Fruit fly (Drosophila melanogaster): Measurements from ENCODE around the gene CG9377.
A peak's percentile ranks its signal among the peaks of the same experiment; 100 is the strongest.

The CG9377 gene

dm6 chr2L:13373435-13374242, 12.3 kb upstream of the CG9377 start, which contains the start of the genes Bdp1 and CG6565 (continued):
- TF ChIP-seq Hr38 (GFP tag; optimal IDR thresholded peaks at IDR 0.05), result peak; percentile 92
- peak; percentile 98 for TF ChIP-seq topi (GFP tag; optimal IDR thresholded peaks at IDR 0.05)
- TF ChIP-seq CG6163 (GFP tag; IDR thresholded peaks at IDR 0.05), result peak; percentile 88
- TF ChIP-seq CG10631 (GFP tag; optimal IDR thresholded peaks at IDR 0.05), result peak; percentile 99
- TF ChIP-seq CG3919 (GFP tag; optimal IDR thresholded peaks at IDR 0.05), result peak; percentile 96
- TF ChIP-seq CG34406 (GFP tag; optimal IDR thresholded peaks at IDR 0.05), result peak; percentile 96
- peak; percentile 99 for TF ChIP-seq lz (GFP tag; optimal IDR thresholded peaks at IDR 0.05)
- TF ChIP-seq CG9139 (GFP tag; optimal IDR thresholded peaks at IDR 0.05), result no peak
- peak; percentile 98 for TF ChIP-seq Hr4 (GFP tag; optimal IDR thresholded peaks at IDR 0.05)
- peak; percentile 98 for TF ChIP-seq achi (GFP tag; optimal IDR thresholded peaks at IDR 0.05)
- peak; percentile 90 for TF ChIP-seq CG15336 (GFP tag; IDR thresholded peaks at IDR 0.05)
- peak; percentile 95 for TF ChIP-seq Lpt (GFP tag; optimal IDR thresholded peaks at IDR 0.05)
- TF ChIP-seq CG10669 (GFP tag; optimal IDR thresholded peaks at IDR 0.05), result peak; percentile 96
- peak; percentile 97 for TF ChIP-seq CG8319 (GFP tag; optimal IDR thresholded peaks at IDR 0.05)
- peak; percentile 99 for TF ChIP-seq CG11902 (GFP tag; optimal IDR thresholded peaks at IDR 0.05)
- TF ChIP-seq spab (GFP tag; optimal IDR thresholded peaks at IDR 0.05), result peak; percentile 90

- peak; percentile 49 for TF ChIP-seq cyc (GFP tag; optimal IDR thresholded peaks at IDR 0.05)
- no peak for TF ChIP-seq CG11902 (GFP tag; optimal IDR thresholded peaks at IDR 0.05)
- TF ChIP-seq CG31627 (GFP tag; optimal IDR thresholded peaks at IDR 0.05), result peak; percentile 45
- peak; percentile 19 for TF ChIP-seq Sox102F (GFP tag; optimal IDR thresholded peaks at IDR 0.05)
- TF ChIP-seq CG8319 (GFP tag; optimal IDR thresholded peaks at IDR 0.05), result no peak
- no peak for TF ChIP-seq CG6163 (GFP tag; IDR thresholded peaks at IDR 0.05)
- TF ChIP-seq achi (GFP tag; optimal IDR thresholded peaks at IDR 0.05), result peak; percentile 99
- peak; percentile 18 for TF ChIP-seq Hr39 (GFP tag; optimal IDR thresholded peaks at IDR 0.05)
- TF ChIP-seq CG4318 (GFP tag; optimal IDR thresholded peaks at IDR 0.05), result no peak
- peak; percentile 27 for TF ChIP-seq OdsH (GFP tag; optimal IDR thresholded peaks at IDR 0.05)
- TF ChIP-seq CG3919 (GFP tag; optimal IDR thresholded peaks at IDR 0.05), result peak; percentile 18
- no peak for TF ChIP-seq CG34406 (GFP tag; optimal IDR thresholded peaks at IDR 0.05)
- peak; percentile 31 for TF ChIP-seq pdm3 (GFP tag; optimal IDR thresholded peaks at IDR 0.05)
- TF ChIP-seq lz (GFP tag; optimal IDR thresholded peaks at IDR 0.05), result peak; percentile 35
- no peak for TF ChIP-seq CG15336 (GFP tag; IDR thresholded peaks at IDR 0.05)
- TF ChIP-seq acj6 (GFP tag; optimal IDR thresholded peaks at IDR 0.05), result no peak
- TF ChIP-seq CG8632 (GFP tag; optimal IDR thresholded peaks at IDR 0.05), result no peak
- TF ChIP-seq Eip75B (GFP tag; optimal IDR thresholded peaks at IDR 0.05), result peak; percentile 25
- TF ChIP-seq Ets21C (GFP tag; optimal IDR thresholded peaks at IDR 0.05), result peak; percentile 15
- no peak for TF ChIP-seq Lpt (GFP tag; optimal IDR thresholded peaks at IDR 0.05)
- peak; percentile 75 for TF ChIP-seq vri (GFP tag; optimal IDR thresholded peaks at IDR 0.05)
- TF ChIP-seq Met (GFP tag; optimal IDR thresholded peaks at IDR 0.05), result peak; percentile 54
- peak; percentile 79 for TF ChIP-seq Eip78C (GFP tag)
- TF ChIP-seq Blimp-1 (GFP tag; optimal IDR thresholded peaks at IDR 0.05), result no peak
- no peak for TF ChIP-seq CG11762 (GFP tag; optimal IDR thresholded peaks at IDR 0.05; ENCODE audit: insufficient read depth)
- TF ChIP-seq CG1621 (tag; optimal IDR thresholded peaks at IDR 0.05), result no peak
- TF ChIP-seq net (GFP tag; optimal IDR thresholded peaks at IDR 0.05), result no peak
- TF ChIP-seq CG6808 (GFP tag; optimal IDR thresholded peaks at IDR 0.05), result no peak
- no peak for TF ChIP-seq Sox15 (GFP tag; optimal IDR thresholded peaks at IDR 0.05)
- TF ChIP-seq Hr4 (GFP tag; optimal IDR thresholded peaks at IDR 0.05), result peak; percentile 0
- no peak for TF ChIP-seq CG9139 (GFP tag; optimal IDR thresholded peaks at IDR 0.05)
- peak; percentile 44 for TF ChIP-seq svp (GFP tag)
- no peak for TF ChIP-seq CG32006 (GFP tag; optimal IDR thresholded peaks at IDR 0.05)
- TF ChIP-seq CG11294 (GFP tag; IDR thresholded peaks at IDR 0.05), result no peak
- no peak for TF ChIP-seq Hr38 (GFP tag; optimal IDR thresholded peaks at IDR 0.05)
- TF ChIP-seq CG3032 (tag; optimal IDR thresholded peaks at IDR 0.05), result peak; percentile 25
- no peak for TF ChIP-seq fd85E (GFP tag; optimal IDR thresholded peaks at IDR 0.05)
- TF ChIP-seq eg (GFP tag; IDR thresholded peaks at IDR 0.05), result no peak
- no peak for TF ChIP-seq Eip93F (GFP tag; optimal IDR thresholded peaks at IDR 0.05)
- TF ChIP-seq fd59A (GFP tag; optimal IDR thresholded peaks at IDR 0.05), result no peak
- no peak for TF ChIP-seq CG16779 (tag; optimal IDR thresholded peaks at IDR 0.05)
- TF ChIP-seq CG10631 (GFP tag; optimal IDR thresholded peaks at IDR 0.05), result peak; percentile 12
- TF ChIP-seq Smox (GFP tag; optimal IDR thresholded peaks at IDR 0.05), result peak; percentile 24
- TF ChIP-seq CG7368 (GFP tag; optimal IDR thresholded peaks at IDR 0.05), result no peak
- TF ChIP-seq CG10669 (GFP tag; optimal IDR thresholded peaks at IDR 0.05), result no peak
Observed at dm6 chr2L:13370762-13371161, 9.4 kb upstream of the CG9377 start, which contains the start of gene ND-B22. Gene ND-B22, minus strand, starts transcription at chr2L:13371110.

Measured in whole organism, prepupa.